Worm (Caenorhabditis elegans) whole organism, midembryonic: ENCODE measurements around the gene T22D1.17.

Experiments used
- T22C8.4 ChIP-seq: fragments of 200-800 bp; sonication (Bioruptor generic); IDR thresholded peaks from 2 replicates; pipeline ENCODE4 v1.3.6; 2022; ENCODE audit warnings: missing genetic modification characterization, missing compliant biosample characterization
- cog-1 ChIP-seq: sonication (generic microtip); optimal IDR thresholded peaks from 2 replicates; lab custom pipeline; 2016; ENCODE audit warnings: missing genetic modification characterization, missing compliant biosample characterization
- flt-1 ChIP-seq: fragments of 200-800 bp; sonication (Bioruptor generic); IDR thresholded peaks from 2 replicates; pipeline ENCODE4 v1.3.6; 2022; ENCODE audit warnings: missing genetic modification characterization, missing compliant biosample characterization
- klf-2 ChIP-seq: fragments of 200-800 bp; sonication (Bioruptor generic); conservative IDR thresholded peaks from 2 replicates; pipeline ENCODE4 v1.3.6; 2022; ENCODE audit warnings: missing genetic modification reagents, missing genetic modification characterization, missing compliant biosample characterization
- med-1 ChIP-seq: sonication (generic microtip); optimal IDR thresholded peaks from 2 replicates; lab custom pipeline; 2017; ENCODE audit warnings: missing genetic modification characterization, mild to moderate bottlenecking, missing compliant biosample characterization, antibody characterized with exemption, missing genetic modification reagents; ENCODE audit not compliant: insufficient read depth
- ref-1 ChIP-seq: fragments of 200-800 bp; sonication (Bioruptor generic); conservative IDR thresholded peaks from 2 replicates; pipeline ENCODE4 v1.3.6; 2022; ENCODE audit warnings: missing genetic modification reagents, missing genetic modification characterization, missing compliant biosample characterization
- tab-1 ChIP-seq: fragments of 200-800 bp; sonication (Bioruptor generic); IDR thresholded peaks from 2 replicates; pipeline ENCODE4 v1.3.6; 2022; ENCODE audit warnings: missing genetic modification characterization, missing compliant biosample characterization
- ztf-23 ChIP-seq: fragments of 200-800 bp; sonication (Bioruptor generic); IDR thresholded peaks from 2 replicates; pipeline ENCODE4 v1.3.6; 2022; ENCODE audit warnings: missing genetic modification reagents, missing genetic modification characterization, missing compliant biosample characterization
- ztf-29 ChIP-seq: fragments of 200-800 bp; sonication (Bioruptor generic); IDR thresholded peaks from 2 replicates; pipeline ENCODE4 v1.3.6; 2022; ENCODE audit warnings: missing genetic modification reagents, missing genetic modification characterization, missing compliant biosample characterization

T22D1.17 gene

DNA sequence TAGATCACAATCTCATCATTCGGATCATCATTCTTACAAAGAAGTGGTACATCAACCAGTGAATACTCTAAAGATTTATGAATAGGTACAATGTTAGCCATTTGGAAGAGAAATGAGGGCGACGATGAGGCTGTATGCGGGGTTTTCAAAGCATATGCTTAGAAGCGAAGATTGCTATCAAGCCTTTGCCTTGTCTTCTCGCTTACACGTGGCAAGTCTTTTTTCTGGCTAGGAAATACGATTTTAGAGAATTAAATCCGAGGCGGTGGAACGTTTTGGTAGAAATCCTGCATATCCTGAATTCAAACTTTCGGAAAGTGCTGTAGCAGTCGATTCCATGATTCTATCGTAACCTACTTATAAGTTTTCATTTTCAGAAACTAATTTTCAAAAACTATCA lies 14.3 kb downstream of the T22D1.17 start, which contains the start of gene T22D1.18:
TSS of gene T22D1.18 (minus strand) at position 101 of the 400 bp plus-strand sequence.
- TF ChIP-seq ztf-29 (GFP tag; lab: Robert Waterston, UW) (no peak), ref-1 (GFP tag; lab: Robert Waterston, UW) (no peak), flt-1 (no peak)

DNA sequence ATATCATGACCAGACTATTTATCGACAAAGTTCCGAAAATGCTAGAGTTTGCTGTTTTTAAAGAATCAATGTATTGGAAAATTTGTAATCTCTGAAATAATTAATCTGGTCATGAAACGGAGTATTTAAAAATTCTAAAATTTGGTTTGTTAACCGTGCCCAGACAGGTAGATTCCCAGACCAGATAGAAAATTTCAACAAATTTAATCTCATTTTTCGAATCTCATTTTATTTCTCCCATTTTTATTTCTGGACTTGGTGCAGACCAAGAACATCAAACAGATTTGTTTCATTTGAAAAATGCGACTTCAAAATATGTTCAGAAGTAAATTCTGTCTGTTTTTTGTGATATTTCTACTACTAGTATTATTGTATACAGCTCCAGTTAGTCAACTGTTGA lies 17.3 kb downstream of the T22D1.17 start, which contains the start of gene T22D1.1:
TSS of gene T22D1.1 (plus strand) at position 301 of the 400 bp plus-strand sequence.
- TF ChIP-seq ref-1 (GFP tag; lab: Robert Waterston, UW) (no peak), med-1 (GFP tag; lab: Kevin White, UChicago) (no peak)

DNA sequence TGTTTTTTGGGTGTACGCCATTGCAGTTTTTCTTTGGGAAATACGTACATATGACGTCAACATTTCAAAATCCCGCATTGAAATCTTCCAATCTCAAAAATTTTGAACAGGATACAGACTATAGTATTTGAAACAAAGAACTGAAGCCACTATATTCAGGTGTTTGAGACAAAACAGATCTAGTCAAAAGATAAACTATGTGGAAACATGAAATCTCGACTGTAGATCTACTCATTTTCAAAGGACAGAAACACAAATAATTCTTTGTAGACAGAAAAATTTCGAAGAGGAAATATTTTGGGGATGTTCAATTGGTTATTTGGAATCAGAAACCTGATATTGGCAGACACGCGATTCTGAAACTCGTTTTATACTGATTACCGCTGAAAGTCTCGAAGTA lies 19.7 kb downstream of the T22D1.17 start:
- TF ChIP-seq T22C8.4 (no peak), cog-1 (no peak), tab-1 (GFP tag; lab: Robert Waterston, UW) (no peak), ref-1 (GFP tag; lab: Robert Waterston, UW) (no peak), flt-1 (no peak), ztf-29 (GFP tag; lab: Robert Waterston, UW) (no peak), ztf-23 (GFP tag; lab: Robert Waterston, UW) (no peak), med-1 (GFP tag; lab: Kevin White, UChicago) (no peak), klf-2 (GFP tag; lab: Robert Waterston, UW) (no peak)

DNA sequence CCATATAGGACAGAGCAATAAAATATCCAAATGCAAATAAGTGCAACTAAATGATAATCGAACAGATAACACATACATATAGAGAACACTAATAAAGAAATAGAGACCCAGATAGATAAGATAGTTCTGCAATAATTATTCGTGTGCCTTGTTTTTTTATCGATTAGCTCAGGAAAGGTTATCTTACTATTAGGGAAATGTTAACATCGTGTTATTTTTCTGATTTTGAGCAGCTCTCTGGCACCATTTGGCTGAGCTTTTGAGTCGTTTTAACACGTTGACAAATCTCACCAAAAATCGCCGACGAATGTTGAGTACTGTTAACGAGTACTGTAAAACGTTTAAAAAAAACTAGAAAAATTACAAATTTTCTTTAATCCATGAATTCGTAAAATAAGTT lies 22.6 kb downstream of the T22D1.17 start, which contains the start of gene cest-6:
TSS of gene cest-6 (minus strand) at position 101 of the 400 bp plus-strand sequence.
- TF ChIP-seq klf-2 (GFP tag; lab: Robert Waterston, UW) (no peak), ztf-29 (GFP tag; lab: Robert Waterston, UW) (no peak), ztf-23 (GFP tag; lab: Robert Waterston, UW) (no peak), ref-1 (GFP tag; lab: Robert Waterston, UW) (no peak), cog-1 (no peak)

DNA sequence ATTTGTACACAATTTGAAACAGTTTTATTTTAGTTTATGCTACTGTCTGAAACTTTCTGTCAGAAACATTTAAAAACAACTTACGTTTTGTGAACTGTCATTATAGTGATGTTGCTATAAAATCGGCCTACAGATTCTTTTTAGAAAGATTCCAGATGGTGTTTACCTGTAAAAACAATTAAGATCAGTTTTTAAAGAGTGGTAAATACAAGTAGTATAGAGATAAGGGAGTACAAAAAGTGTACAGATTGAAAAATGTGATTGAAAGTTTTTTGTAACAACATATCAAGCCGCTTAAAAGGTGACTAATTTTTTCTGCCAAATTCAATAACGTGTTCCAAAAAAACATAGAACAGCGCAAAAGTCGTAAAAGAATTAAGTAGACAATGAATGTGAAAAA lies 31.8 kb downstream of the T22D1.17 start, which contains the start of gene npr-12:
TSS of gene npr-12 (minus strand) at position 101 of the 400 bp plus-strand sequence.
- no peak for TF ChIP-seq klf-2 (GFP tag; lab: Robert Waterston, UW)
- TF ChIP-seq ztf-29 (GFP tag; lab: Robert Waterston, UW) = no peak
- no peak for TF ChIP-seq tab-1 (GFP tag; lab: Robert Waterston, UW)
- TF ChIP-seq ref-1 (GFP tag; lab: Robert Waterston, UW) = no peak
- no peak for TF ChIP-seq med-1 (GFP tag; lab: Kevin White, UChicago)
- no peak for TF ChIP-seq flt-1
- no peak for TF ChIP-seq ztf-23 (GFP tag; lab: Robert Waterston, UW)

DNA sequence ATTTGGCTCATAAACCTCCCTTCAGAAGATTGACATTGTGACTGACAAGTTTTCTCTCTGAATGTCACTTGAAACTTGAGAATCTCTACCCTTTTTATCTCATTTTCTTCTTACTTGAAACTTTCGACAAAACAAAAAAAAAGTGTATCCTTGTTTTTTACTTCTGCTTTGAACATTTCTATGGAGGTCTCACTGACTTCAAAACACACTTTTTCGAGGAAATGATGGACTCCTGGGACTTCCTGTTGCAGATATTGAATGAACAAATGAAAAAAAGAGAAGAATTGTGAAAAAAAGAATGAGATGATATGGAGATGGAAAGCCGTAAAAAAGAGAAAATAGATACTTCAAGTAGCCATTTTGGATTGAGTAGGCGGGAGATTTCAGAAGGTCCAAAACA lies 35.3 kb downstream of the T22D1.17 start:
- TF ChIP-seq med-1 (GFP tag; lab: Kevin White, UChicago) (no peak), ztf-23 (GFP tag; lab: Robert Waterston, UW) (no peak), flt-1 (no peak), ztf-29 (GFP tag; lab: Robert Waterston, UW) (no peak), cog-1 (no peak), ref-1 (GFP tag; lab: Robert Waterston, UW) (no peak), tab-1 (GFP tag; lab: Robert Waterston, UW) (no peak), T22C8.4 (no peak), klf-2 (GFP tag; lab: Robert Waterston, UW) (no peak)

DNA sequence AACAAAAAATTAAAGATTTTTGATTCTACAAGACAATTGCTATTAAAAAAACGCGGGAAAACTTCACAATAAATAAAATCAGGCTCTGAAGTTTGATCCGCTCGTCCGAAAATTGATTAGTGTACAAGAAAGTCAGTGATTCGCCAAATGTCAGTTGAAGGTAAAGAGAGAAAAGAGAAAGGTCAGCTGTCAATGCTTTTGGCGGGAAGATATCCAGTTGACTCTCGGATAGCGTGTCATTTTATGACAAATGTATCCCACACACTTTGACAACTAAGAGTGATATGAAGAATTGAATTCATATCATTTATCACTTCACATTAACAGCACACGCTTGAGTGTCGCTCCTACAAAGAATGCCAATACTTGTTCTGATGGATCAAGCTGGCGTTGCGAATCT lies 41.0 kb downstream of the T22D1.17 start:
- no peak for TF ChIP-seq ztf-29 (GFP tag; lab: Robert Waterston, UW)
- TF ChIP-seq ztf-23 (GFP tag; lab: Robert Waterston, UW) = no peak
- TF ChIP-seq cog-1 = no peak
- no peak for TF ChIP-seq T22C8.4
- no peak for TF ChIP-seq med-1 (GFP tag; lab: Kevin White, UChicago)
- TF ChIP-seq tab-1 (GFP tag; lab: Robert Waterston, UW) = no peak
- no peak for TF ChIP-seq klf-2 (GFP tag; lab: Robert Waterston, UW)
- TF ChIP-seq flt-1 = no peak
- no peak for TF ChIP-seq ref-1 (GFP tag; lab: Robert Waterston, UW)

DNA sequence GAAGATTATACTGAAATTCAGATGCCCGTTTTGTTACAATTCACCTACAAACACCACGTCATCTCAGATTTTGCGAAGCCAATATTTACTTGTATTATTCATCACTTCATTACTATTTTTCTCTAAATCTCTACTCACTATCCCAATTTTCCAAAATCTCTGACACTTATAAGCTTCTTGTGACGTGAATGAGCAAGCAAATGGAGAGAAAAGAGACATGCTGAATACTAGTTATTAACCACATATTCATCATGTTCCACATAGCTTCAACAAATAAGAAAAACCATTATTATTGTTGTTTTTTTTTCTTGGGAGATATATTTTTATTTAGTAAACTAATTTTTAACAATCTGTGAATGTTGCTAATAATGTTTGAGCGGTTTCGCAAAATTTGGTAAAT lies 45.5 kb downstream of the T22D1.17 start:
- TF ChIP-seq T22C8.4 = no peak
- TF ChIP-seq med-1 (GFP tag; lab: Kevin White, UChicago) = no peak
- no peak for TF ChIP-seq ref-1 (GFP tag; lab: Robert Waterston, UW)
- no peak for TF ChIP-seq ztf-29 (GFP tag; lab: Robert Waterston, UW)

DNA sequence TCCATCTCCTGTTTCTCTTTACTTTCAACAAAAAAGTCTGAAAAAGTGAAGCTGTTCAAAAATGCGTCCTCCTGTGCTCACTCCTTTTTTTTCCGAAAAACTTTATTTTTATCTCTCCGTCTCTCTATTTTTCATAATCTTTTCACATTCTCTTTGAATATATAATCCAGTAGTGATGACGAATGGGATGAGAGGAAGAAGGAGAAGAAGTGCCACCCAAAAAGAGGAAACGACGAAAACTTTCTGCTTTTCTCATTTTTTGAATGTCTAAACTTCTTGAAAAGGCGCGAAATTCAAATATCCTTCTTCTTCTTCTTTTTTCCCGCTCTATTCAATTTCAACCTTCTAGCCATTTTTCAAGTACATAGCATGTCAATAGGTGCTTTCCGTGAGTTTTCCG lies 48.9 kb downstream of the T22D1.17 start:
- TF ChIP-seq tab-1 (GFP tag; lab: Robert Waterston, UW) = no peak
- TF ChIP-seq cog-1 = no peak
- no peak for TF ChIP-seq med-1 (GFP tag; lab: Kevin White, UChicago)
- no peak for TF ChIP-seq ztf-29 (GFP tag; lab: Robert Waterston, UW)
- TF ChIP-seq ref-1 (GFP tag; lab: Robert Waterston, UW) = no peak
- no peak for TF ChIP-seq flt-1
- TF ChIP-seq T22C8.4 = no peak
- no peak for TF ChIP-seq klf-2 (GFP tag; lab: Robert Waterston, UW)
- TF ChIP-seq ztf-23 (GFP tag; lab: Robert Waterston, UW) = no peak
